Worm (Caenorhabditis elegans) whole organism, young adult: ENCODE data around the gene srv-2.
A peak's percentile ranks its signal among the peaks of the same experiment; 100 is the strongest.

Source experiments
- C06A6.2 ChIP-seq: fragments of 200-800 bp; sonication (Bioruptor generic); conservative IDR thresholded peaks from 2 replicates; pipeline ENCODE4 v1.3.6; 2022; ENCODE audit warnings: missing genetic modification characterization, missing compliant biosample characterization
- F23B12.7 ChIP-seq: sonication (generic microtip); optimal IDR thresholded peaks from 2 replicates; lab custom pipeline; 2017; ENCODE audit warnings: missing genetic modification characterization, mild to moderate bottlenecking, missing compliant biosample characterization, antibody characterized with exemption, moderate library complexity; ENCODE audit not compliant: insufficient read depth
- F39B2.1 ChIP-seq: fragments of 200-800 bp; sonication (Bioruptor generic); IDR thresholded peaks from 2 replicates; pipeline ENCODE4 v1.3.6; 2022; ENCODE audit warnings: missing genetic modification reagents, missing genetic modification characterization, missing compliant biosample characterization
- F49E8.2 ChIP-seq: sonication (generic microtip); optimal IDR thresholded peaks from 3 replicates; lab custom pipeline; 2017; ENCODE audit warnings: missing genetic modification characterization, mild to moderate bottlenecking, missing compliant biosample characterization, antibody characterized with exemption, moderate library complexity; ENCODE audit not compliant: insufficient read depth
- F52B5.7 ChIP-seq: sonication (generic microtip); optimal IDR thresholded peaks from 2 replicates; lab custom pipeline; 2016; ENCODE audit warnings: mild to moderate bottlenecking, missing genetic modification characterization, missing compliant biosample characterization
- F57A8.1 ChIP-seq: fragments of 200-800 bp; sonication (Bioruptor generic); optimal IDR thresholded peaks from 2 replicates; lab custom pipeline; 2018; ENCODE audit warnings: mild to moderate bottlenecking, missing genetic modification characterization, moderate library complexity, missing compliant biosample characterization
- K11D2.4 ChIP-seq: fragments of 200-800 bp; sonication (Bioruptor generic); IDR thresholded peaks from 2 replicates; pipeline ENCODE4 v1.3.6; 2022; ENCODE audit warnings: missing genetic modification reagents, missing genetic modification characterization, missing compliant biosample characterization
- T07F8.4 ChIP-seq: sonication (generic microtip); optimal IDR thresholded peaks from 2 replicates; lab custom pipeline; 2016; ENCODE audit warnings: mild to moderate bottlenecking, missing genetic modification characterization, moderate library complexity, missing compliant biosample characterization
- T26A5.8 ChIP-seq: sonication (generic microtip); optimal IDR thresholded peaks from 2 replicates; lab custom pipeline; 2016; ENCODE audit warnings: missing genetic modification characterization, missing compliant biosample characterization
- Y53F4B.3 ChIP-seq: fragments of 200-800 bp; sonication (Bioruptor generic); IDR thresholded peaks from 2 replicates; pipeline ENCODE4 v1.3.6; 2022; ENCODE audit warnings: missing genetic modification reagents, missing genetic modification characterization, missing compliant biosample characterization
- Y56A3A.18 ChIP-seq: fragments of 200-800 bp; sonication (Bioruptor generic); IDR thresholded peaks from 2 replicates; pipeline ENCODE4 v1.3.6; 2022; ENCODE audit warnings: missing genetic modification reagents, missing genetic modification characterization, missing compliant biosample characterization
- Y95B8A.8 ChIP-seq: fragments of 200-800 bp; sonication (Bioruptor generic); IDR thresholded peaks from 2 replicates; pipeline ENCODE4 v1.3.6; 2022; ENCODE audit warnings: missing genetic modification reagents, missing genetic modification characterization, missing compliant biosample characterization
- ZK185.1 ChIP-seq: sonication (generic microtip); optimal IDR thresholded peaks from 2 replicates; lab custom pipeline; 2016; ENCODE audit warnings: mild to moderate bottlenecking, missing genetic modification characterization, missing compliant biosample characterization; ENCODE audit not compliant: poor library complexity, severe bottlenecking
- athp-1 ChIP-seq: sonication (generic microtip); optimal IDR thresholded peaks from 2 replicates; lab custom pipeline; 2017; ENCODE audit warnings: mild to moderate bottlenecking, missing genetic modification characterization, missing compliant biosample characterization
- attf-5 ChIP-seq: fragments of 200-800 bp; sonication (Bioruptor generic); optimal IDR thresholded peaks from 2 replicates; lab custom pipeline; 2018; ENCODE audit warnings: mild to moderate bottlenecking, missing genetic modification characterization, missing compliant biosample characterization
- attf-6 ChIP-seq: fragments of 200-800 bp; sonication (Bioruptor generic); IDR thresholded peaks from 2 replicates; pipeline ENCODE4 v1.3.6; 2022; ENCODE audit warnings: missing genetic modification reagents, missing genetic modification characterization, missing compliant biosample characterization
- ceh-40 ChIP-seq: fragments of 200-800 bp; sonication (Bioruptor generic); IDR thresholded peaks from 2 replicates; pipeline ENCODE4 v1.3.6; 2022; ENCODE audit warnings: missing genetic modification characterization, missing compliant biosample characterization
- dox-1 ChIP-seq: fragments of 200-800 bp; sonication (Bioruptor generic); IDR thresholded peaks from 2 replicates; pipeline ENCODE4 v1.3.6; 2022; ENCODE audit warnings: missing genetic modification reagents, missing genetic modification characterization, missing compliant biosample characterization
- egl-44 ChIP-seq: fragments of 200-800 bp; sonication (Bioruptor generic); IDR thresholded peaks from 2 replicates; pipeline ENCODE4 v1.3.6; 2022; ENCODE audit warnings: missing genetic modification reagents, missing genetic modification characterization, missing compliant biosample characterization
- egrh-3 ChIP-seq: fragments of 200-800 bp; sonication (Bioruptor generic); IDR thresholded peaks from 2 replicates; pipeline ENCODE4 v1.3.6; 2022; ENCODE audit warnings: missing genetic modification reagents, missing genetic modification characterization, missing compliant biosample characterization
- gei-17 ChIP-seq: fragments of 200-800 bp; sonication (Bioruptor generic); optimal IDR thresholded peaks from 2 replicates; lab custom pipeline; 2018; ENCODE audit warnings: mild to moderate bottlenecking, missing genetic modification characterization, missing compliant biosample characterization
- hsf-1 ChIP-seq: fragments of 200-800 bp; sonication (Bioruptor generic); IDR thresholded peaks from 2 replicates; pipeline ENCODE4 v1.3.6; 2022; ENCODE audit warnings: missing genetic modification reagents, missing genetic modification characterization, missing compliant biosample characterization
- lag-1 ChIP-seq: fragments of 200-800 bp; sonication (Bioruptor generic); IDR thresholded peaks from 2 replicates; pipeline ENCODE4 v1.3.6; 2022; ENCODE audit warnings: missing genetic modification reagents, missing genetic modification characterization, missing compliant biosample characterization
- let-526 ChIP-seq: fragments of 200-800 bp; sonication (Bioruptor generic); IDR thresholded peaks from 2 replicates; pipeline ENCODE4 v1.3.6; 2022; ENCODE audit warnings: missing genetic modification reagents, missing genetic modification characterization, missing compliant biosample characterization
- lin-26 ChIP-seq: fragments of 200-800 bp; sonication (Bioruptor generic); IDR thresholded peaks from 2 replicates; pipeline ENCODE4 v1.3.6; 2022; ENCODE audit warnings: missing genetic modification reagents, missing genetic modification characterization, missing compliant biosample characterization
- lin-35 ChIP-seq, 3 experiments: fragments of 150-350 bp in 2 of 3; sonication (generic microtip) in 1 of 3; optimal IDR thresholded peaks; 2 replicates each; lab custom pipeline; 2014 to 2018; ENCODE audit warnings: missing biosample characterization in 3 of 3, missing genetic modification characterization in 3 of 3, missing genetic modification reagents in 3 of 3
- lin-40 ChIP-seq: sonication (generic microtip); optimal IDR thresholded peaks from 2 replicates; lab custom pipeline; 2016; ENCODE audit warnings: missing genetic modification characterization, mild to moderate bottlenecking, missing compliant biosample characterization, missing genotype, missing genetic modification reagents
- lin-54 ChIP-seq: fragments of 200-800 bp; sonication (Bioruptor generic); optimal IDR thresholded peaks from 2 replicates; lab custom pipeline; 2018; ENCODE audit warnings: mild to moderate bottlenecking, missing genetic modification characterization, missing compliant biosample characterization
- lir-1 ChIP-seq: fragments of 200-800 bp; sonication (Bioruptor generic); conservative IDR thresholded peaks from 2 replicates; pipeline ENCODE4 v1.3.6; 2022; ENCODE audit warnings: missing genetic modification reagents, missing genetic modification characterization, missing compliant biosample characterization
- lsl-1 ChIP-seq: fragments of 200-800 bp; sonication (Bioruptor generic); optimal IDR thresholded peaks from 2 replicates; lab custom pipeline; 2018; ENCODE audit warnings: mild to moderate bottlenecking, missing genetic modification characterization, moderate library complexity, missing compliant biosample characterization
- madf-6 ChIP-seq: fragments of 200-800 bp; sonication (Bioruptor generic); IDR thresholded peaks from 2 replicates; pipeline ENCODE4 v1.3.6; 2022; ENCODE audit warnings: missing genetic modification reagents, missing genetic modification characterization, missing compliant biosample characterization
- madf-8 ChIP-seq: fragments of 200-800 bp; sonication (Bioruptor generic); conservative IDR thresholded peaks from 2 replicates; pipeline ENCODE4 v1.3.6; 2022; ENCODE audit warnings: missing genetic modification reagents, missing genetic modification characterization, missing compliant biosample characterization
- mcd-1 ChIP-seq: fragments of 200-800 bp; sonication (Bioruptor generic); IDR thresholded peaks from 2 replicates; pipeline ENCODE4 v1.3.6; 2022; ENCODE audit warnings: missing genetic modification reagents, missing genetic modification characterization, missing compliant biosample characterization
- nfya-2 ChIP-seq: fragments of 200-800 bp; sonication (Bioruptor generic); IDR thresholded peaks from 2 replicates; pipeline ENCODE4 v1.3.6; 2022; ENCODE audit warnings: missing genetic modification reagents, missing genetic modification characterization, missing compliant biosample characterization
- nhr-120 ChIP-seq: fragments of 200-800 bp; sonication (Bioruptor generic); IDR thresholded peaks from 2 replicates; pipeline ENCODE4 v1.3.6; 2022; ENCODE audit warnings: missing genetic modification characterization, missing compliant biosample characterization
- nhr-80 ChIP-seq: sonication (generic microtip); optimal IDR thresholded peaks from 2 replicates; lab custom pipeline; 2016; ENCODE audit warnings: missing genetic modification characterization, missing compliant biosample characterization
- pbrm-1 ChIP-seq: fragments of 200-800 bp; sonication (Bioruptor generic); IDR thresholded peaks from 2 replicates; pipeline ENCODE4 v1.3.6; 2022; ENCODE audit warnings: missing genetic modification reagents, missing genetic modification characterization, missing compliant biosample characterization
- rpc-1 ChIP-seq, 2 experiments: fragments of 150-350 bp in 1 of 2; sonication (generic microtip) in 1 of 2; optimal IDR thresholded peaks; 2 replicates each; lab custom pipeline; 2014 to 2018; ENCODE audit warnings: missing biosample characterization in 1 of 2, missing genetic modification characterization in 1 of 2, missing genetic modification reagents in 1 of 2, missing genotype in 1 of 2
- snpc-4 ChIP-seq, 5 experiments: fragments of 150-350 bp in 1 of 5; sonication (generic microtip) in 4 of 5; optimal IDR thresholded peaks; 2 replicates each; lab custom pipeline; 2014 to 2018; ENCODE audit warnings: missing genetic modification characterization in 5 of 5, missing biosample characterization in 3 of 5, antibody characterized with exemption in 2 of 5, mild to moderate bottlenecking in 2 of 5, missing compliant biosample characterization in 2 of 5, missing genotype in 2 of 5, moderate library complexity in 2 of 5, missing genetic modification reagents in 1 of 5
- somi-1 ChIP-seq: fragments of 200-800 bp; sonication (Bioruptor generic); optimal IDR thresholded peaks from 2 replicates; lab custom pipeline; 2018; ENCODE audit warnings: mild to moderate bottlenecking, missing genetic modification characterization, missing compliant biosample characterization
- xnd-1 ChIP-seq: sonication (generic microtip); optimal IDR thresholded peaks from 2 replicates; lab custom pipeline; 2016; ENCODE audit warnings: missing genotype, missing genetic modification reagents, missing genetic modification characterization, missing compliant biosample characterization
- zfh-2 ChIP-seq: fragments of 200-800 bp; sonication (Bioruptor generic); conservative IDR thresholded peaks from 2 replicates; pipeline ENCODE4 v1.3.6; 2022; ENCODE audit warnings: missing genetic modification reagents, missing genetic modification characterization, missing compliant biosample characterization
- zim-3 ChIP-seq: sonication (generic microtip); optimal IDR thresholded peaks from 2 replicates; lab custom pipeline; 2017; ENCODE audit warnings: mild to moderate bottlenecking, missing genetic modification characterization, moderate library complexity, missing compliant biosample characterization
- ztf-26 ChIP-seq: sonication (generic microtip); optimal IDR thresholded peaks from 2 replicates; lab custom pipeline; 2017; ENCODE audit warnings: missing genetic modification characterization, missing compliant biosample characterization
- ztf-28 ChIP-seq: fragments of 200-800 bp; sonication (Bioruptor generic); IDR thresholded peaks from 2 replicates; pipeline ENCODE4 v1.3.6; 2022; ENCODE audit warnings: missing genetic modification reagents, missing genetic modification characterization, missing compliant biosample characterization

Gene srv-2

DNA sequence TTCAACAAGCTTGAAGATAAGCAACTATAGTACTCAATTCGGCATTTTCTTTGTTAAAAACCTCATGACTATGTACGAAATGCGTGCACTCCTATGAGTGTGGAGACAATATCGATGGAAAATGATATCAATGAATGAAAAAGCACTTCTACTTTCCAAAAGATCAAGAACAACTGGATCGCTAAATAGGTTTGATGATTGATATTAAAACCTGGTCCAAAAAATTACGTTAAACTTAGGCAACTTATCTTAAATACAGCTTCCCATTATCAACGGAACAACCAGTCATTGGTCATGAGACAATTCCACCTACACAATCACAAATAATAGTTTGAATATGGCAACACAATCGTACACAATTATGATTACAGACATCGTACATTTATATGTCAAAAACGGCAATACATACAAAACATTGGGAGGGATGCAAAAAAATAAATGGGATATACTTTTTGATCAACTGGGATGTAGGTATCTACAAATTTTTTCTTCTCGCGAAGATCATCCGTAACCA, 42.4 kb downstream of the srv-2 start (continued):
- TF ChIP-seq lin-54 (GFP tag; lab: Kevin White, UChicago): peak; percentile 23
- peak; percentile 6 for TF ChIP-seq ZK185.1
- TF ChIP-seq lsl-1: peak; percentile 36
- peak; percentile 6 for TF ChIP-seq snpc-4 (GFP tag; optimal IDR thresholded peaks at IDR 0.05; lab: Kevin White, UChicago)
- TF ChIP-seq snpc-4 (tag; optimal IDR thresholded peaks at IDR 0.05; lab: Kevin White, UChicago): no peak
- peak; percentile 62 for TF ChIP-seq zim-3 (tag; lab: Kevin White, UChicago)
- TF ChIP-seq attf-6 (GFP tag; lab: Robert Waterston, UW): 0 out of 2 replicates have a peak, but pooled peaks have one; percentile 10
- TF ChIP-seq F49E8.2 (tag; lab: Kevin White, UChicago): peak; percentile 81
- no peak for TF ChIP-seq lag-1
- 0 out of 2 replicates have a peak, but pooled peaks have one; percentile 57 for TF ChIP-seq pbrm-1

DNA sequence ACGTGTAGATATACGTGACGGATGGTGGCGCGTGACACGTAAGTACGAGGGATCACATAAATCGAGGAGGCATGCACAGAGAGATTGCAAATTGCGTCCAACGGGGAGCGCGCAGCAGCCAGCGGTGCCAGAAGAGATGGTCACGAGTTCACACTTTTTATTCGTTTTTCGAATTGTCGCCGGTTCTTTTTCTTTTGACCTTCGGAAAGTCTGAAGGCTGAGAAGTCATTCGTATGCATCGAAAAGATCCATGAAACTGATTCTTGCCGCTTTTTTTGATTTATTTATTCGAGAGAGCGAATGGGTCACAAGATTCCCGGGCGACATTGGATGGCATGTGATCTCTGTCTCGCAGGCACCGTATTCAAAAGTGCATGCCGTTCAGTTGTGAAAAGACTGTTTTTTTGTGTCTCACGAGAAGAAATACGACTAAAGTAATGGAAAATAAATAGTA, 43.1 kb downstream of the srv-2 start:
- TF ChIP-seq T07F8.4 (tag; lab: Kevin White, UChicago): no peak
- peak; percentile 85 for TF ChIP-seq K11D2.4 (GFP tag; lab: Robert Waterston, UW)
- TF ChIP-seq egrh-3 (GFP tag; lab: Robert Waterston, UW): no peak
- peak; percentile 4 for TF ChIP-seq lin-40
- no peak for TF ChIP-seq ztf-28 (GFP tag; lab: Robert Waterston, UW)
- 0 out of 2 replicates have a peak, but pooled peaks have one; percentile 21 for TF ChIP-seq madf-6
- peak; percentile 28; the same call in 1 of the 2 replicates for TF ChIP-seq lin-26 (GFP tag; lab: Robert Waterston, UW)
- TF ChIP-seq egl-44 (GFP tag; lab: Robert Waterston, UW): no peak
- peak; percentile 44 for TF ChIP-seq ztf-26 (tag; lab: Kevin White, UChicago)
- peak; percentile 48 for TF ChIP-seq C06A6.2 (GFP tag; lab: Robert Waterston, UW)
- TF ChIP-seq ceh-40: no peak
- no peak for TF ChIP-seq rpc-1 (optimal IDR thresholded peaks at IDR 0.05; lab: Kevin White, UChicago)
- TF ChIP-seq rpc-1 (tag; optimal IDR thresholded peaks at IDR 0.05; lab: Kevin White, UChicago): no peak
- TF ChIP-seq nhr-80: no peak
- TF ChIP-seq nfya-2 (GFP tag; lab: Robert Waterston, UW): no peak
- peak; percentile 2 for TF ChIP-seq F52B5.7
- peak; percentile 78 for TF ChIP-seq zfh-2
- TF ChIP-seq nhr-120: no peak
- 0 out of 2 replicates have a peak, but pooled peaks have one; percentile 13 for TF ChIP-seq hsf-1 (GFP tag; lab: Robert Waterston, UW)
- peak; percentile 53; the same call in 1 of the 2 replicates for TF ChIP-seq dox-1 (GFP tag; lab: Robert Waterston, UW)
- TF ChIP-seq mcd-1: peak; percentile 39; the same call in 1 of the 2 replicates
- TF ChIP-seq F39B2.1 (GFP tag; lab: Robert Waterston, UW): no peak
- no peak for TF ChIP-seq T26A5.8 (tag; lab: Kevin White, UChicago)
- 0 out of 2 replicates have a peak, but pooled peaks have one; percentile 24 for TF ChIP-seq Y95B8A.8 (GFP tag; lab: Robert Waterston, UW)
- peak in 1 of 3 experiments; percentile 35 for TF ChIP-seq lin-35 (GFP tag; optimal IDR thresholded peaks at IDR 0.05; lab: Kevin White, UChicago)
- TF ChIP-seq Y53F4B.3: no peak
- TF ChIP-seq xnd-1 (tag; lab: Kevin White, UChicago): no peak
- TF ChIP-seq gei-17 (GFP tag; lab: Kevin White, UChicago): no peak
- TF ChIP-seq athp-1 (tag; lab: Kevin White, UChicago): no peak
- TF ChIP-seq attf-5: peak; percentile 37
- TF ChIP-seq F57A8.1 (GFP tag; lab: Kevin White, UChicago): no peak
- no peak for TF ChIP-seq let-526 (GFP tag; lab: Robert Waterston, UW)
- no peak for TF ChIP-seq F23B12.7
- peak; percentile 43 for TF ChIP-seq somi-1 (GFP tag; lab: Kevin White, UChicago)
- TF ChIP-seq Y56A3A.18: no peak
- TF ChIP-seq madf-8 (GFP tag; lab: Robert Waterston, UW): no peak
- TF ChIP-seq lir-1: peak; percentile 51; the same call in 1 of the 2 replicates
